Worm (Caenorhabditis elegans) whole organism, L1 larva: Measurements from ENCODE around the gene lsy-12.

ENCODE experiments used
- C04F5.9 ChIP-seq: sonication (generic microtip); optimal IDR thresholded peaks from 2 replicates; lab custom pipeline; 2016; ENCODE audit warnings: missing genetic modification characterization, missing compliant biosample characterization
- F16B12.6 ChIP-seq: fragments of 150-350 bp; optimal IDR thresholded peaks from 2 replicates; lab custom pipeline; 2014; ENCODE audit warnings: missing biosample characterization, missing genetic modification characterization
- blmp-1 ChIP-seq: fragments of 150-350 bp; optimal IDR thresholded peaks from 2 replicates; lab custom pipeline; 2014; ENCODE audit warnings: missing biosample characterization, missing genetic modification characterization
- dpl-1 ChIP-seq, 3 experiments: fragments of 150-350 bp in 2 of 3; sonication (generic microtip) in 1 of 3; optimal IDR thresholded peaks; 2 replicates each; lab custom pipeline; 2014 to 2017; ENCODE audit warnings: missing biosample characterization in 3 of 3, missing genetic modification characterization in 3 of 3, missing genetic modification reagents in 3 of 3
- dsc-1 ChIP-seq: sonication (generic microtip); optimal IDR thresholded peaks from 2 replicates; lab custom pipeline; 2016; ENCODE audit warnings: mild to moderate bottlenecking, missing genetic modification characterization, missing compliant biosample characterization
- efl-1 ChIP-seq, 4 experiments: fragments of 150-350 bp; optimal IDR thresholded peaks in 3 of 4; peaks in 1 of 4; 1 replicate in 1 of 4; 2 replicates in 3 of 4; lab custom pipeline; 2014; ENCODE audit warnings: missing biosample characterization in 2 of 4, missing genetic modification characterization in 2 of 4, missing genetic modification reagents in 2 of 4
- elt-3 ChIP-seq, 6 experiments: fragments of 150-350 bp in 1 of 6; sonication (generic microtip); optimal IDR thresholded peaks; 2 replicates each; lab custom pipeline; 2017 to 2018; ENCODE audit warnings: missing biosample characterization in 6 of 6, missing genetic modification characterization in 6 of 6, inconsistent platforms in 1 of 6
- fkh-4 ChIP-seq: sonication (generic microtip); optimal IDR thresholded peaks from 2 replicates; lab custom pipeline; 2016; ENCODE audit warnings: missing compliant biosample characterization, missing genetic modification characterization, borderline replicate concordance
- fkh-8 ChIP-seq: sonication (generic microtip); optimal IDR thresholded peaks from 2 replicates; lab custom pipeline; 2016; ENCODE audit warnings: mild to moderate bottlenecking, missing genetic modification characterization, missing compliant biosample characterization
- hpl-2 ChIP-seq: fragments of 150-350 bp; optimal IDR thresholded peaks from 2 replicates; lab custom pipeline; 2014; ENCODE audit warnings: missing biosample characterization, missing genetic modification reagents, missing genetic modification characterization
- irx-1 ChIP-seq: sonication (generic microtip); optimal IDR thresholded peaks from 2 replicates; lab custom pipeline; 2016; ENCODE audit warnings: missing genetic modification characterization, missing compliant biosample characterization
- isw-1 ChIP-seq: fragments of 200-800 bp; sonication (Bioruptor generic); IDR thresholded peaks from 2 replicates; pipeline ENCODE4 v1.3.6; 2022; ENCODE audit warnings: missing genetic modification characterization, missing compliant biosample characterization
- jun-1 ChIP-seq: fragments of 150-350 bp; optimal IDR thresholded peaks from 2 replicates; lab custom pipeline; 2014; ENCODE audit warnings: missing biosample characterization, missing genetic modification reagents, missing genetic modification characterization
- mab-9 ChIP-seq: fragments of 200-800 bp; sonication (Bioruptor generic); IDR thresholded peaks from 2 replicates; pipeline ENCODE4 v1.3.6; 2022; ENCODE audit warnings: missing genetic modification reagents, missing genetic modification characterization, missing compliant biosample characterization
- mep-1 ChIP-seq: fragments of 150-350 bp; optimal IDR thresholded peaks from 2 replicates; lab custom pipeline; 2014; ENCODE audit warnings: missing biosample characterization, missing genetic modification characterization
- nhr-77 ChIP-seq: fragments of 150-350 bp; optimal IDR thresholded peaks from 2 replicates; lab custom pipeline; 2014; ENCODE audit warnings: missing biosample characterization, missing genetic modification characterization
- pag-3 ChIP-seq: sonication (generic microtip); optimal IDR thresholded peaks from 2 replicates; lab custom pipeline; 2017; ENCODE audit warnings: missing genetic modification characterization, mild to moderate bottlenecking, missing compliant biosample characterization, antibody characterized with exemption, borderline replicate concordance; ENCODE audit not compliant: insufficient read depth
- pqm-1 ChIP-seq: sonication (generic microtip); optimal IDR thresholded peaks from 3 replicates; lab custom pipeline; 2017; ENCODE audit warnings: missing biosample characterization, missing genetic modification characterization
- sox-4 ChIP-seq: sonication (generic microtip); optimal IDR thresholded peaks from 2 replicates; lab custom pipeline; 2016; ENCODE audit warnings: missing genetic modification characterization, missing compliant biosample characterization
- sup-37 ChIP-seq: fragments of 200-800 bp; sonication (Bioruptor generic); optimal IDR thresholded peaks from 2 replicates; lab custom pipeline; 2018; ENCODE audit warnings: mild to moderate bottlenecking, missing genetic modification characterization, missing compliant biosample characterization
- tbx-2 ChIP-seq: sonication (generic microtip); optimal IDR thresholded peaks from 2 replicates; lab custom pipeline; 2016; ENCODE audit warnings: missing genetic modification characterization, missing compliant biosample characterization
- ztf-11 ChIP-seq, 2 experiments: sonication (generic microtip); optimal IDR thresholded peaks; 2 replicates each; lab custom pipeline; 2016 to 2017; ENCODE audit warnings: missing genetic modification characterization in 2 of 2, missing biosample characterization in 1 of 2, missing compliant biosample characterization in 1 of 2

Gene lsy-12

ce11 chrV:9798212-9798611, 61.6 kb downstream of the lsy-12 start:
- no peak for TF ChIP-seq mab-9 (GFP tag; lab: Robert Waterston, UW)
- TF ChIP-seq efl-1 (optimal IDR thresholded peaks at IDR 0.05; lab: Kevin White, UChicago) = no peak
- peak in 1 of 2 experiments; percentile 51 for TF ChIP-seq efl-1 (GFP tag; optimal IDR thresholded peaks at IDR 0.05 in 1 of 2; lab: Kevin White, UChicago)
- TF ChIP-seq blmp-1 (tag; lab: Kevin White, UChicago) = no peak
- peak; percentile 87 for TF ChIP-seq dsc-1
- TF ChIP-seq fkh-4 = peak; percentile 34

- no peak for TF ChIP-seq nhr-77 (tag; lab: Kevin White, UChicago)
- TF ChIP-seq mep-1 = no peak
- TF ChIP-seq sup-37 (GFP tag; lab: Kevin White, UChicago) = no peak
- no peak for TF ChIP-seq C04F5.9 (tag; lab: Kevin White, UChicago)
- TF ChIP-seq fkh-8 (tag; lab: Kevin White, UChicago) = no peak
- no peak for TF ChIP-seq isw-1 (GFP tag; lab: Robert Waterston, UW)
- no peak for TF ChIP-seq ztf-11 (tag; optimal IDR thresholded peaks at IDR 0.05; lab: Kevin White, UChicago)
- no peak for TF ChIP-seq irx-1
- no peak for TF ChIP-seq tbx-2 (tag; lab: Kevin White, UChicago)
- TF ChIP-seq elt-3 (tag; optimal IDR thresholded peaks at IDR 0.05; lab: Kevin White, UChicago) = no peak
- TF ChIP-seq fkh-4 = no peak
- TF ChIP-seq F16B12.6 = no peak
- no peak for TF ChIP-seq sox-4
- no peak for TF ChIP-seq pqm-1
- no peak for TF ChIP-seq dpl-1 (GFP tag; optimal IDR thresholded peaks at IDR 0.05; lab: Kevin White, UChicago)
- TF ChIP-seq dsc-1 = no peak
- no peak for TF ChIP-seq pag-3 (tag; lab: Kevin White, UChicago)
- no peak for TF ChIP-seq hpl-2 (GFP tag; lab: Kevin White, UChicago)
- no peak for TF ChIP-seq jun-1 (tag; lab: Kevin White, UChicago)
These were observed 63.2 kb downstream of the lsy-12 start, which contains the start of gene F46B6.9 for ce11 chrV:9796562-9796961. Gene F46B6.9 (plus strand): TSS chrV:9796862.
